Worm (Caenorhabditis elegans) whole organism, young adult: Measurements from ENCODE around the gene F23F1.2.

Experiments
- F57A8.1 ChIP-seq: fragments of 200-800 bp; sonication (Bioruptor generic); optimal IDR thresholded peaks from 2 replicates; lab custom pipeline; 2018; ENCODE audit warnings: mild to moderate bottlenecking, missing genetic modification characterization, moderate library complexity, missing compliant biosample characterization
- Y95B8A.8 ChIP-seq: fragments of 200-800 bp; sonication (Bioruptor generic); IDR thresholded peaks from 2 replicates; pipeline ENCODE4 v1.3.6; 2022; ENCODE audit warnings: missing genetic modification reagents, missing genetic modification characterization, missing compliant biosample characterization
- akir-1 ChIP-seq: fragments of 200-800 bp; sonication (Bioruptor generic); optimal IDR thresholded peaks from 2 replicates; lab custom pipeline; 2018; ENCODE audit warnings: mild to moderate bottlenecking, missing genetic modification characterization, moderate library complexity, missing compliant biosample characterization
- snpc-4 ChIP-seq, 5 experiments: fragments of 150-350 bp in 1 of 5; sonication (generic microtip) in 4 of 5; optimal IDR thresholded peaks; 2 replicates each; lab custom pipeline; 2014 to 2018; ENCODE audit warnings: missing genetic modification characterization in 5 of 5, missing biosample characterization in 3 of 5, antibody characterized with exemption in 2 of 5, mild to moderate bottlenecking in 2 of 5, missing compliant biosample characterization in 2 of 5, missing genotype in 2 of 5, moderate library complexity in 2 of 5, missing genetic modification reagents in 1 of 5

DNA sequence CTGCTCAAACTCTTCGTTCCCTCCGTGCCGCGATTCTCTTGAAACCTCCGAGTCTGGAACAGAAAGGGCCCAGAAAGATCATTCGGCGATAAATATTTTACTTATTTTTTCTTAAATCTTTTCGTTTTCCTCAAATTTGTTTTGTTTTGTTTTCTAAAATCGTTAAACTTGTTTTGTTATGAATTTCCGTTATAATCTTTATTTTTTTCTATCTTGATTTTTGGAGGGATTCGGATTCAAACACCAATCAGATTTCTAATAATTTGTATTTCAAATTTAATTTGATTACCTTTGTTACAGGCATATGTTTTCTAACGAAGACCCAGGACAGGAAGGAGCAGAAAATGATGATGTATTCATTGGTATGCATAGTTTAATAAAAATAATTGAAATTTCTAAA lies 13.3 kb downstream of the F23F1.2 start, which contains the start of gene C23H3.5:
- no peak for TF ChIP-seq Y95B8A.8
- TF ChIP-seq F57A8.1 (GFP tag; lab: Kevin White, UChicago) = no peak
- TF ChIP-seq snpc-4 (GFP tag; optimal IDR thresholded peaks at IDR 0.05; lab: Kevin White, UChicago) = no peak
- TF ChIP-seq snpc-4 (tag; optimal IDR thresholded peaks at IDR 0.05; lab: Kevin White, UChicago) = no peak
- TF ChIP-seq akir-1 (GFP tag; lab: Kevin White, UChicago) = no peak
